Worm (Caenorhabditis elegans) whole organism, late embryonic: Measurements from ENCODE around the gene ZK353.2.

Experiments used
- T23F11.4 ChIP-seq: fragments of 200-800 bp; sonication (Bioruptor generic); optimal IDR thresholded peaks from 2 replicates; lab custom pipeline; 2018; ENCODE audit warnings: mild to moderate bottlenecking, missing genetic modification characterization, missing compliant biosample characterization
- ama-1 ChIP-seq: fragments of 150-350 bp; optimal IDR thresholded peaks from 2 replicates; lab custom pipeline; 2014
- ceh-9 ChIP-seq: sonication (generic microtip); optimal IDR thresholded peaks from 2 replicates; lab custom pipeline; 2016; ENCODE audit warnings: mild to moderate bottlenecking, missing genetic modification characterization, inconsistent platforms, missing compliant biosample characterization
- che-1 ChIP-seq: sonication (generic microtip); optimal IDR thresholded peaks from 2 replicates; lab custom pipeline; 2016; ENCODE audit warnings: mild to moderate bottlenecking, missing genetic modification characterization, missing compliant biosample characterization
- fkh-6 ChIP-seq: sonication (generic microtip); optimal IDR thresholded peaks from 2 replicates; lab custom pipeline; 2016; ENCODE audit warnings: missing genetic modification characterization, missing compliant biosample characterization
- hlh-15 ChIP-seq: sonication (generic microtip); optimal IDR thresholded peaks from 2 replicates; lab custom pipeline; 2016; ENCODE audit warnings: missing genetic modification characterization, missing compliant biosample characterization
- hlh-30 ChIP-seq: sonication (generic microtip); optimal IDR thresholded peaks from 2 replicates; lab custom pipeline; 2017; ENCODE audit warnings: antibody characterized with exemption, missing genetic modification characterization, missing compliant biosample characterization; ENCODE audit not compliant: insufficient read depth
- hlh-6 ChIP-seq: sonication (generic microtip); optimal IDR thresholded peaks from 2 replicates; lab custom pipeline; 2016; ENCODE audit warnings: missing genotype, missing genetic modification characterization, missing compliant biosample characterization
- pha-4 ChIP-seq: fragments of 150-350 bp; optimal IDR thresholded peaks from 2 replicates; lab custom pipeline; 2018; ENCODE audit warnings: missing biosample characterization, missing genetic modification reagents, missing genetic modification characterization
- syd-9 ChIP-seq: sonication (generic microtip); optimal IDR thresholded peaks from 2 replicates; lab custom pipeline; 2016; ENCODE audit warnings: mild to moderate bottlenecking, missing genetic modification characterization, moderate library complexity, missing compliant biosample characterization

ce11 chrIII:8437763-8438414, 39.4 kb downstream of the ZK353.2 start:
- TF ChIP-seq T23F11.4 (no peak), pha-4 (tag; lab: Kevin White, UChicago) (no peak), hlh-30 (tag; lab: Kevin White, UChicago) (no peak), ama-1 (lab: Kevin White, UChicago) (no peak), fkh-6 (tag; lab: Kevin White, UChicago) (no peak), syd-9 (tag; lab: Kevin White, UChicago) (no peak), che-1 (tag; lab: Kevin White, UChicago) (no peak), hlh-6 (no peak), ceh-9 (no peak), hlh-15 (tag; lab: Kevin White, UChicago) (no peak)
